Fruit fly (Drosophila melanogaster) whole organism, adult: ENCODE results near the gene CG17233.

ENCODE experiments used
- CG11617 ChIP-seq: fragments of 200-800 bp; sonication (Bioruptor generic); optimal IDR thresholded peaks from 2 replicates; lab custom pipeline; 2017; ENCODE audit warnings: mild to moderate bottlenecking, missing biosample characterization, missing genetic modification reagents, missing genetic modification characterization
- CG12768 ChIP-seq: fragments of 200-800 bp; sonication (Bioruptor generic); optimal IDR thresholded peaks from 2 replicates; lab custom pipeline; 2017; ENCODE audit warnings: missing biosample characterization, missing genetic modification characterization, mild to moderate bottlenecking, moderate library complexity, missing genetic modification reagents
- CG14711 ChIP-seq: fragments of 200-800 bp; sonication (Bioruptor generic); optimal IDR thresholded peaks from 2 replicates; lab custom pipeline; 2018; ENCODE audit warnings: missing biosample characterization, mild to moderate bottlenecking, missing genetic modification characterization, moderate library complexity
- CG1620 ChIP-seq: fragments of 200-800 bp; sonication (Bioruptor generic); optimal IDR thresholded peaks from 2 replicates; lab custom pipeline; 2016; ENCODE audit warnings: missing biosample characterization, missing genetic modification characterization
- CG33017 ChIP-seq: fragments of 200-800 bp; sonication (Bioruptor generic); optimal IDR thresholded peaks from 2 replicates; lab custom pipeline; 2018; ENCODE audit warnings: missing biosample characterization, mild to moderate bottlenecking, missing genetic modification characterization, moderate library complexity
- CG5204 ChIP-seq: fragments of 200-800 bp; sonication (Bioruptor generic); optimal IDR thresholded peaks from 2 replicates; lab custom pipeline; 2016; ENCODE audit warnings: missing biosample characterization, missing genetic modification characterization
- CG7045 ChIP-seq: fragments of 200-800 bp; sonication (Bioruptor generic); optimal IDR thresholded peaks from 2 replicates; lab custom pipeline; 2017; ENCODE audit warnings: missing biosample characterization, mild to moderate bottlenecking, missing genetic modification characterization
- CG7101 ChIP-seq: fragments of 200-800 bp; sonication (Bioruptor generic); optimal IDR thresholded peaks from 2 replicates; lab custom pipeline; 2018; ENCODE audit warnings: missing biosample characterization, mild to moderate bottlenecking, missing genetic modification characterization, moderate library complexity
- Clk ChIP-seq: fragments of 200-800 bp; sonication (Bioruptor generic); optimal IDR thresholded peaks from 2 replicates; lab custom pipeline; 2017; ENCODE audit warnings: missing biosample characterization, missing genetic modification characterization
- Crg-1 ChIP-seq: fragments of 200-800 bp; sonication (Bioruptor generic); optimal IDR thresholded peaks from 2 replicates; lab custom pipeline; 2016; ENCODE audit warnings: missing biosample characterization, missing genetic modification characterization
- Hr96 ChIP-seq: fragments of 200-800 bp; sonication (Bioruptor generic); optimal IDR thresholded peaks from 2 replicates; lab custom pipeline; 2016; ENCODE audit warnings: missing biosample characterization, missing genetic modification characterization
- Mnt ChIP-seq: fragments of 200-800 bp; sonication (Bioruptor generic); optimal IDR thresholded peaks from 2 replicates; lab custom pipeline; 2016; ENCODE audit warnings: missing biosample characterization, mild to moderate bottlenecking, missing genetic modification characterization
- bab1 ChIP-seq: fragments of 200-800 bp; sonication (Bioruptor generic); optimal IDR thresholded peaks from 3 replicates; lab custom pipeline; 2019; ENCODE audit warnings: missing biosample characterization, mild to moderate bottlenecking, missing genetic modification characterization, moderate library complexity
- cic ChIP-seq: fragments of 200-800 bp; sonication (Bioruptor generic); optimal IDR thresholded peaks from 2 replicates; lab custom pipeline; 2017; ENCODE audit warnings: missing biosample characterization, mild to moderate bottlenecking, missing genetic modification characterization, moderate library complexity
- cnc ChIP-seq, 2 experiments: fragments of >200 bp; optimal IDR thresholded peaks; 2 replicates each; lab custom pipeline; 2017
- kay ChIP-seq: fragments of 200-800 bp; sonication (Bioruptor generic); peaks from one replicate; lab custom pipeline; 2016; ENCODE audit warnings: missing biosample characterization, missing genetic modification characterization, borderline replicate concordance
- ovo ChIP-seq: fragments of 200-800 bp; sonication (Bioruptor generic); optimal IDR thresholded peaks from 2 replicates; lab custom pipeline; 2016; ENCODE audit warnings: missing biosample characterization, missing genetic modification characterization
- pad ChIP-seq: fragments of 200-800 bp; sonication (Bioruptor generic); optimal IDR thresholded peaks from 3 replicates; lab custom pipeline; 2017; ENCODE audit warnings: missing biosample characterization, missing genetic modification characterization, mild to moderate bottlenecking, moderate library complexity, missing genetic modification reagents
- tj ChIP-seq: fragments of 200-800 bp; sonication (Bioruptor generic); optimal IDR thresholded peaks from 3 replicates; lab custom pipeline; 2017; ENCODE audit warnings: missing biosample characterization, mild to moderate bottlenecking, missing genetic modification characterization, moderate library complexity
- toe ChIP-seq: fragments of 200-800 bp; sonication (Bioruptor generic); optimal IDR thresholded peaks from 2 replicates; lab custom pipeline; 2016; ENCODE audit warnings: missing biosample characterization, missing genetic modification characterization

Gene CG17233

DNA sequence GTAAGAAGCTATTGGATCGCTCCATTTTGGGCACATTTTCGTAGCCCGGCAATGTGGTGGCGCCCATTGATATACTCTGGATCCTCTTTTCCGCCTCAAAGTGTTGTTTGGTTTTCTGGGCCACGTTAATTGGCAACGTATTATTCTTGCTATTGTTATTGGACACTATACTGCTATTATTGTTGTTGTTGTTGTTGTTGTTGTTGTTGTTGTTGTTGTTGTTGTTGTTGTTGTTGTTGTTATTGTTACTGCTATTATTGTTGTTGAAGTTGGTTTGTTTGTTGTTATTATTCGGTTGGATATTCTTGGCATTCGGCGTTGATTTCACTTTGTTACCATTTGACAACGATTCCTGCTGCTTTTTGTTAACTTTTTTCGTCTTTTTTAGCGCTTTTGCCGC, 49.9 kb downstream of the CG17233 start:
- TF ChIP-seq kay (peak; percentile 40), bab1 (no peak), Clk (no peak), cnc (optimal IDR thresholded peaks at IDR 0.05; lab: Kevin White, UChicago) (no peak), CG7045 (no peak), tj (GFP tag; lab: Kevin White, UChicago) (no peak), CG14711 (tag; lab: Kevin White, UChicago) (no peak), Hr96 (GFP tag; lab: Kevin White, UChicago) (no peak)

DNA sequence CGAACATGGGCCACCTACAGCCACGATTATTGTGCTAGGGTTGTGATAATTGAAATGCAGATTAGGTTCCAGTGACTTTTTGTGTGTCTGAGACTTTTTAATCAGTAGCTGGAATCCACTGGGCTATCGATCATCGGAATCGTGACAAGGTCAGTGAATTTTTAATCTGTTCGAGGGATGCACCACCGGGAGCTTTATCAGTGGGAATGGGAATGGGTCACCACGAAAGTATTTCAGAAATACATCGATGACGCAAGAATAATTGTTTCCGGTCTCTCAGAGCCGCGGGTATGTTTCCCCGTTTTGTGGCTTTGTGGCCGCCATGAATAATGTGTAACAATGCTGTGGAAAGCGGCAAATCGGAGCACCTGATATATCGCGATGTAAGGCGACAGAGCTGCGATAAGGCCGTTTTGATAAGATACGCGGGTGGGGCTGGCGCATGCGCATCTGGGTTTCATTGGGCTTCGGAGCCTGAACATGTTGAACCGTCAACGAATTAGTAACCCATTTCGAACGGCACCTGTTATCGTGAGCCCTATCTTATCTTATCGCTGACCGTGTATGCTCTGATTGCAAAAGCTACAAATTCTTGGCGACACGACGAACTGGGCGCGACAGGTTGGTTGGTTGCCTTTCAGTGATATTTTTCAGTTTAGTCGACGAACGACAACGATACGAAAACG, 53.7 kb downstream of the CG17233 start, which contains the start of gene Ssk:
Gene Ssk (plus strand): TSS at position 638 of the 686 bp plus-strand sequence.
- TF ChIP-seq cic (GFP tag; lab: Kevin White, UChicago), result peak; percentile 91
- TF ChIP-seq kay, result peak; percentile 97
- TF ChIP-seq bab1, result no peak
- peak; percentile 37 for TF ChIP-seq tj (GFP tag; lab: Kevin White, UChicago)
- peak; percentile 29 for TF ChIP-seq CG11617 (GFP tag; lab: Kevin White, UChicago)
- TF ChIP-seq CG1620 (GFP tag; lab: Kevin White, UChicago), result no peak
- TF ChIP-seq Clk, result no peak
- TF ChIP-seq Mnt (GFP tag; lab: Kevin White, UChicago), result no peak
- peak; percentile 33 for TF ChIP-seq Hr96 (GFP tag; lab: Kevin White, UChicago)
- TF ChIP-seq CG7101 (tag; lab: Kevin White, UChicago), result no peak
- no peak for TF ChIP-seq cnc (optimal IDR thresholded peaks at IDR 0.05; lab: Kevin White, UChicago)
- TF ChIP-seq pad (GFP tag; lab: Kevin White, UChicago), result no peak
- TF ChIP-seq CG7045, result no peak
- TF ChIP-seq toe (GFP tag; lab: Kevin White, UChicago), result peak; percentile 60
- no peak for TF ChIP-seq Crg-1 (GFP tag; lab: Kevin White, UChicago)
- TF ChIP-seq CG14711 (tag; lab: Kevin White, UChicago), result no peak
- peak; percentile 32 for TF ChIP-seq CG12768 (GFP tag; lab: Kevin White, UChicago)
- peak; percentile 66 for TF ChIP-seq ovo (GFP tag; lab: Kevin White, UChicago)
- peak; percentile 37 for TF ChIP-seq CG33017 (tag; lab: Kevin White, UChicago)
- TF ChIP-seq CG5204 (GFP tag; lab: Kevin White, UChicago), result no peak

DNA sequence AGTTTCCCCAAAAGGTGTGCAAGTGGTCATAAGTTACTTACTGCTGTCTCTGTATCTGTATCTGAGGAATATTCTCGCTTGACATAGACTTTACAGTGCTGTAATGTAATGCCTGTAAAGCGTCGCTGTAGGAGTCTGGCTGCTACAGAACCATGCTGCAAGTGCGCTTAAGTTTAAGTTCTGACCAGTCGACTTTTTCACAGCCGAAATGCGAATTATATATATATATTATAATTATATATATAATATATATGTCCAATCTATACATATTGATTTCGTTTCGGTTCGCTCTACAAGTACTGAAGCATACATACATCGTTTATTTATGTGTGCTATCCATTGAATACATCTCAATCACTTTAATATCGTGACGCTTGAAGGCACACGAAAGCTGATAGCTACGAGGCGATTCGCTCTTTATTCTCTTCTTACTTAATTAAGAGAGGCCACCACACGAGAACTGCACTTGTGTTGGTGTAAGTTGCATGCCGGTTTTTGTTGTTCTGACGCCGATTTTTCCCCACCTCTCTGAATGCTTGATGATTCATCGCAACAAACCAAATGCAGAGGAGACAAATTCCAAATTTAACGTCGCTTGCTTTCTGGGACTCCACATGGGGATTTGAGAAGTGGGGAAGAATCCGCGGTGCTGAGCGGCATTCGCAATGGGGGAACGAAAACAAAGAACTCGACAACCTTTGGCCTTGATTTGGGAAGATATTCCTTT, 55.2 kb downstream of the CG17233 start:
- no peak for TF ChIP-seq CG7101 (tag; lab: Kevin White, UChicago)
- TF ChIP-seq Hr96 (GFP tag; lab: Kevin White, UChicago), result no peak
- TF ChIP-seq CG7045, result no peak
- no peak for TF ChIP-seq CG33017 (tag; lab: Kevin White, UChicago)
- peak; percentile 28 for TF ChIP-seq Crg-1 (GFP tag; lab: Kevin White, UChicago)
- no peak for TF ChIP-seq CG11617 (GFP tag; lab: Kevin White, UChicago)
- no peak for TF ChIP-seq cnc (optimal IDR thresholded peaks at IDR 0.05; lab: Kevin White, UChicago)
- TF ChIP-seq cic (GFP tag; lab: Kevin White, UChicago), result peak; percentile 96
- no peak for TF ChIP-seq CG5204 (GFP tag; lab: Kevin White, UChicago)
- TF ChIP-seq ovo (GFP tag; lab: Kevin White, UChicago), result peak; percentile 0
- no peak for TF ChIP-seq CG1620 (GFP tag; lab: Kevin White, UChicago)
- TF ChIP-seq CG12768 (GFP tag; lab: Kevin White, UChicago), result no peak
- TF ChIP-seq CG14711 (tag; lab: Kevin White, UChicago), result no peak
- peak; percentile 16 for TF ChIP-seq pad (GFP tag; lab: Kevin White, UChicago)
- no peak for TF ChIP-seq kay
- no peak for TF ChIP-seq toe (GFP tag; lab: Kevin White, UChicago)
- TF ChIP-seq Mnt (GFP tag; lab: Kevin White, UChicago), result no peak
- TF ChIP-seq Clk, result no peak
- TF ChIP-seq tj (GFP tag; lab: Kevin White, UChicago), result peak; percentile 53
- TF ChIP-seq bab1, result no peak

DNA sequence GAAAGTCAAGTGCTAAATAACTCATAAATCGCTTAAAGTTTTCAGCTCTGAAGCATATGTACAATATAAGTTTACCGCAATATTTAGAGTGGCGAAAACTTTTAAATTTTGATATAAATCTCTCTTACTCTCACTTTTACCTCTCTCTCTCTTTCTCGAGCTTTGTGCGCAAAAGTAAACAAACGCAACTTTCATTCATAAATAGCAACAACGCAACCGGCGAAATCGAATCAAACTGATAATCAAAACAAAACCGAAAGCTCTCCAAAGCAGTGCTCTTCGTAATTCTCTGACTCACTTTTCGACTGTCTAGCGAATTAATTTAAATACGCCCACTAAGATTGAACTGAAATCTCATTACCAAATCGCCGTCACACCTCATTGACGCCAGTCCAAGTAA, 55.8 kb downstream of the CG17233 start:
- no peak for TF ChIP-seq pad (GFP tag; lab: Kevin White, UChicago)
- peak; percentile 97 for TF ChIP-seq kay
- peak; percentile 98 for TF ChIP-seq cic (GFP tag; lab: Kevin White, UChicago)

DNA sequence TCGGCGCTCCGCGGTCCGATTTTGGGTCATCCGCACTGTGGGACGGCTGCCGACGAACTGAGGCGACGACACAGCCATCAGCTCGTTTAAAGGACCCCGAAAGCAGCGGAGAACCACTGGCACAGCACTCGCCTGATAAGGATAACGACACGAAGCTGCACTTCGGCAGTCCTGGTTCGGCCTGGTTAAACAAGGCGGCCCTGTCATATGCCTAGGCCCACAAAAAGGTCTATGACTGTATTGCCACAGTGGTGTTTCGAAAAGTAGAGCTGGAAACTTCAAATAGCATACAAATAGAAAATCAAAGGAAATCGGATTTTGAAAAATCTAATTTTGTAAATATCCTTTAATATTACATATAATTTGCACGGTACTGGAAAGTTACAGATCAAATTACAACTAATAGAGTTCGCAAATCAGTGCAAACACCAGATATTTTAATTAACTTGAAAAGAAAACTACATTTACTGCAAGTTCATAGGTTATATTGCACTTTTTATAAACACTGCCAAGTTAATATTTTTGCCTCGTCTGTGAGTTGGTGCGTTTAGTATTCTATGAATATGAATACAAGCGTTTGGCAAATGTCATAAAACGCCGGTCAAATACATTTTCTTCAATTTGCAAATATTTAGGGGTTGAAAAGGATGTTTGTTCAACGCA, 56.4 kb downstream of the CG17233 start:
- TF ChIP-seq CG12768 (GFP tag; lab: Kevin White, UChicago) (peak; percentile 18), CG7101 (tag; lab: Kevin White, UChicago) (peak; percentile 28), pad (GFP tag; lab: Kevin White, UChicago) (no peak), CG7045 (no peak), CG11617 (GFP tag; lab: Kevin White, UChicago) (peak; percentile 6), CG33017 (tag; lab: Kevin White, UChicago) (peak; percentile 32), toe (GFP tag; lab: Kevin White, UChicago) (peak; percentile 9), CG5204 (GFP tag; lab: Kevin White, UChicago) (peak; percentile 51)
